Fruit fly (Drosophila melanogaster): ENCODE measurements around the gene Est-6.

Gene Est-6

dm6 chr3L:12202980-12203379, 14.4 kb downstream of the Est-6 start:
- TF ChIP-seq Met (GFP tag; optimal IDR thresholded peaks at IDR 0.05) (no peak), CG4318 (GFP tag; optimal IDR thresholded peaks at IDR 0.05) (no peak), CG6792 (GFP tag; optimal IDR thresholded peaks at IDR 0.05) (no peak), CG31627 (GFP tag; optimal IDR thresholded peaks at IDR 0.05) (no peak), fd59A (GFP tag; optimal IDR thresholded peaks at IDR 0.05) (no peak), Hr38 (GFP tag; optimal IDR thresholded peaks at IDR 0.05) (no peak), Eip93F (GFP tag; optimal IDR thresholded peaks at IDR 0.05) (no peak), dsx (GFP tag; optimal IDR thresholded peaks at IDR 0.05; ENCODE audit: poor library complexity, severe bottlenecking) (no peak), CG11762 (GFP tag; optimal IDR thresholded peaks at IDR 0.05; ENCODE audit: insufficient read depth) (no peak), Hr4 (GFP tag; optimal IDR thresholded peaks at IDR 0.05) (no peak), OdsH (GFP tag; optimal IDR thresholded peaks at IDR 0.05) (no peak), CG6808 (GFP tag; optimal IDR thresholded peaks at IDR 0.05) (no peak), net (GFP tag; optimal IDR thresholded peaks at IDR 0.05) (no peak), Hr39 (GFP tag; optimal IDR thresholded peaks at IDR 0.05) (no peak), CG8119 (GFP tag; IDR thresholded peaks at IDR 0.05) (no peak), salr (GFP tag; optimal IDR thresholded peaks at IDR 0.05) (no peak), CG3032 (tag; optimal IDR thresholded peaks at IDR 0.05) (no peak), CG11902 (GFP tag; optimal IDR thresholded peaks at IDR 0.05) (no peak)

dm6 chr3L:12203736-12204135, 15.1 kb downstream of the Est-6 start, which contains the start of gene Ak1:
Ak1 (minus strand) TSS chr3L:12204082.
- no peak for TF ChIP-seq Sox15 (GFP tag; optimal IDR thresholded peaks at IDR 0.05)
- no peak for TF ChIP-seq vri (GFP tag; optimal IDR thresholded peaks at IDR 0.05)
- TF ChIP-seq Blimp-1 (GFP tag; optimal IDR thresholded peaks at IDR 0.05) = no peak
- no peak for TF ChIP-seq CG16779 (tag; optimal IDR thresholded peaks at IDR 0.05)
- TF ChIP-seq Gug (GFP tag; IDR thresholded peaks at IDR 0.05) = no peak
- TF ChIP-seq OdsH (GFP tag; optimal IDR thresholded peaks at IDR 0.05) = no peak
- TF ChIP-seq Eip93F (GFP tag; optimal IDR thresholded peaks at IDR 0.05) = no peak
- TF ChIP-seq fd85E (GFP tag; optimal IDR thresholded peaks at IDR 0.05) = no peak
- no peak for TF ChIP-seq CG6792 (GFP tag; optimal IDR thresholded peaks at IDR 0.05)
- TF ChIP-seq achi (GFP tag; optimal IDR thresholded peaks at IDR 0.05) = no peak
- no peak for TF ChIP-seq Lpt (GFP tag; optimal IDR thresholded peaks at IDR 0.05)
- TF ChIP-seq CG8319 (GFP tag; optimal IDR thresholded peaks at IDR 0.05) = no peak
- no peak for TF ChIP-seq Hr38 (GFP tag; optimal IDR thresholded peaks at IDR 0.05)
- TF ChIP-seq fkh (GFP tag; optimal IDR thresholded peaks at IDR 0.05) = no peak
- no peak for TF ChIP-seq svp (GFP tag)
- TF ChIP-seq Met (GFP tag; optimal IDR thresholded peaks at IDR 0.05) = no peak
- no peak for TF ChIP-seq CG4318 (GFP tag; optimal IDR thresholded peaks at IDR 0.05)
- no peak for TF ChIP-seq acj6 (GFP tag; optimal IDR thresholded peaks at IDR 0.05)

- no peak for TF ChIP-seq Hr39 (GFP tag; optimal IDR thresholded peaks at IDR 0.05)
- no peak for TF ChIP-seq CG11762 (GFP tag; optimal IDR thresholded peaks at IDR 0.05; ENCODE audit: insufficient read depth)
- TF ChIP-seq dac (GFP tag; optimal IDR thresholded peaks at IDR 0.05) = no peak
- no peak for TF ChIP-seq CG8319 (GFP tag; optimal IDR thresholded peaks at IDR 0.05)
- TF ChIP-seq spab (GFP tag; optimal IDR thresholded peaks at IDR 0.05) = no peak
- TF ChIP-seq Sox102F (GFP tag; optimal IDR thresholded peaks at IDR 0.05) = no peak
- no peak for TF ChIP-seq Eip78C (GFP tag)
- no peak for TF ChIP-seq CG6854 (GFP tag; optimal IDR thresholded peaks at IDR 0.05)
- TF ChIP-seq CG15336 (GFP tag; IDR thresholded peaks at IDR 0.05) = no peak
- TF ChIP-seq CG3032 (tag; optimal IDR thresholded peaks at IDR 0.05) = no peak
- TF ChIP-seq achi (GFP tag; optimal IDR thresholded peaks at IDR 0.05) = no peak
- TF ChIP-seq CG16779 (tag; optimal IDR thresholded peaks at IDR 0.05) = no peak
- TF ChIP-seq Gug (GFP tag; IDR thresholded peaks at IDR 0.05) = no peak
- TF ChIP-seq Blimp-1 (GFP tag; optimal IDR thresholded peaks at IDR 0.05) = no peak
Measured at dm6 chr3L:12205848-12206247, 17.2 kb downstream of the Est-6 start, which contains the start of gene Tsen54. Tsen54 (minus strand) TSS chr3L:12206022.
